Worm (Caenorhabditis elegans) whole organism, L2 larva: ENCODE results near the gene H03G16.6.

ENCODE experiments used
- alr-1 ChIP-seq: fragments of 150-350 bp; optimal IDR thresholded peaks from 2 replicates; lab custom pipeline; 2014; ENCODE audit warnings: missing biosample characterization, missing genetic modification characterization
- nhr-77 ChIP-seq: fragments of 150-350 bp; optimal IDR thresholded peaks from 2 replicates; lab custom pipeline; 2014; ENCODE audit warnings: missing biosample characterization, missing genetic modification characterization

DNA sequence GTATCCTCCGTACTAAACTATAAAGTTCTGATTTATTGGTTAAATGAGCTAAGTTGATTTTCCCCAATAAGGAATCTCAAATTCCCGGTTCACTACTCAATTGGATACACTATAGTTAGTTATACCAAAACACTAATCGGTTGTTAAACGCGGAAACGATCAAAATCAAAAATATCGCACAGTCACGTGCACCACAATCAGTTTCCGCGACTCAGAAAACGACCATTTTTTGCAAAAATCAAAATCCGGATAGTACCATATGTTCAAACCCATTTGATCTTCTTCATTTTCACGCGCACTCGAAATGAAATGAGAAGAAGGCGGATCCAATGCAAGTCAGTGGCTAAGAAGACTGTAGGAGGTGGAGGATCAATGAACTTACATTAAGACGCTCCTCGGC lies 29.0 kb downstream of the H03G16.6 start:
- TF ChIP-seq alr-1 (tag; lab: Kevin White, UChicago) (no peak), nhr-77 (tag; lab: Kevin White, UChicago) (no peak)
